Fruit fly (Drosophila melanogaster): Measurements from ENCODE around the gene CG34302.
A peak's percentile ranks its signal among the peaks of the same experiment; 100 is the strongest.

Gene CG34302

dm6 chr3R:9872133-9872814, 48.7 kb upstream of the CG34302 start (continued):
- TF ChIP-seq dati (GFP tag; IDR thresholded peaks at IDR 0.05) (no peak), CG11560 (tag; IDR thresholded peaks at IDR 0.05) (no peak), CG18011 (GFP tag; optimal IDR thresholded peaks at IDR 0.05) (no peak), CG7745 (tag; optimal IDR thresholded peaks at IDR 0.05) (no peak), salm (tag; optimal IDR thresholded peaks at IDR 0.05) (no peak), PHDP (tag; optimal IDR thresholded peaks at IDR 0.05) (peak; percentile 21), dysf (GFP tag; IDR thresholded peaks at IDR 0.05) (peak; percentile 31; the same call in 2 of the 3 replicates), CG12236 (GFP tag; optimal IDR thresholded peaks at IDR 0.05) (no peak), Bteb2 (GFP tag; optimal IDR thresholded peaks at IDR 0.05) (no peak), Usf (GFP tag; optimal IDR thresholded peaks at IDR 0.05) (no peak), CG16863 (GFP tag; optimal IDR thresholded peaks at IDR 0.05) (no peak), Stat92E (GFP tag; optimal IDR thresholded peaks at IDR 0.05) (no peak), CG6272 (GFP tag; IDR thresholded peaks at IDR 0.05) (no peak), jumu (GFP tag; optimal IDR thresholded peaks at IDR 0.05) (no peak), CG4707 (GFP tag; optimal IDR thresholded peaks at IDR 0.05) (no peak), klu (GFP tag; IDR thresholded peaks at IDR 0.05) (no peak), Xbp1 (GFP tag; optimal IDR thresholded peaks at IDR 0.05) (peak; percentile 31), CG1603 (tag; optimal IDR thresholded peaks at IDR 0.05) (peak; percentile 42), sens-2 (GFP tag; IDR thresholded peaks at IDR 0.05) (no peak), CG12104 (GFP tag; optimal IDR thresholded peaks at IDR 0.05) (no peak), Hr51 (GFP tag; optimal IDR thresholded peaks at IDR 0.05) (peak in 1 of 2 experiments; percentile 28), hkb (optimal IDR thresholded peaks at IDR 0.05) (no peak), hkb (GFP tag; IDR thresholded peaks at IDR 0.05) (no peak), Dad (GFP tag; optimal IDR thresholded peaks at IDR 0.05) (no peak), CG7556 (GFP tag; optimal IDR thresholded peaks at IDR 0.05) (peak; percentile 6), Abd-B (GFP tag; optimal IDR thresholded peaks at IDR 0.05) (peak; percentile 28), CG10267 (tag; optimal IDR thresholded peaks at IDR 0.05) (no peak), sob (GFP tag; IDR thresholded peaks at IDR 0.05) (no peak), CG14441 (GFP tag; IDR thresholded peaks at IDR 0.05) (no peak), D19B (GFP tag; optimal IDR thresholded peaks at IDR 0.05) (no peak), Doc3 (GFP tag; IDR thresholded peaks at IDR 0.05; ENCODE audit: partially characterized antibody) (no peak), CG7372 (GFP tag; IDR thresholded peaks at IDR 0.05) (no peak), CG30403 (GFP tag; optimal IDR thresholded peaks at IDR 0.05) (no peak), scrt (GFP tag; optimal IDR thresholded peaks at IDR 0.05) (peak; percentile 44), CG1233 (GFP tag; optimal IDR thresholded peaks at IDR 0.05) (no peak), schlank (tag; optimal IDR thresholded peaks at IDR 0.05) (no peak), z (GFP tag; IDR thresholded peaks at IDR 0.05) (no peak), Drgx (GFP tag; IDR thresholded peaks at IDR 0.05) (peak; percentile 5; the same call in 1 of the 2 replicates), CG32767 (GFP tag; IDR thresholded peaks at IDR 0.05) (peak; percentile 88), oc (tag; optimal IDR thresholded peaks at IDR 0.05) (peak; percentile 53), chm (GFP tag; IDR thresholded peaks at IDR 0.05) (peak; percentile 10; the same call in 1 of the 2 replicates), CG15479 (GFP tag; optimal IDR thresholded peaks at IDR 0.05) (no peak), twi (tag; optimal IDR thresholded peaks at IDR 0.05) (peak; percentile 54), CG17359 (tag; optimal IDR thresholded peaks at IDR 0.05) (no peak), ato (GFP tag; IDR thresholded peaks at IDR 0.05; ENCODE audit: partially characterized antibody) (no peak), CG2116 (GFP tag; optimal IDR thresholded peaks at IDR 0.05) (peak; percentile 4), CG18599 (GFP tag; optimal IDR thresholded peaks at IDR 0.05) (peak; percentile 23), bcd (GFP tag; optimal IDR thresholded peaks at IDR 0.05) (no peak), run (tag; optimal IDR thresholded peaks at IDR 0.05) (no peak), Mrtf (GFP tag; IDR thresholded peaks at IDR 0.05) (no peak)

Measured in whole organism, embryonic.